Worm (Caenorhabditis elegans) whole organism, L2 larva: ENCODE measurements around the gene C14A4.8.

Experiments used
- C34F6.9 ChIP-seq: fragments of 150-350 bp; optimal IDR thresholded peaks from 2 replicates; lab custom pipeline; 2014; ENCODE audit warnings: missing biosample characterization, missing genetic modification characterization
- F13H6.1 ChIP-seq: sonication (generic microtip); optimal IDR thresholded peaks from 2 replicates; lab custom pipeline; 2016; ENCODE audit warnings: missing genetic modification characterization, missing compliant biosample characterization
- R02D3.7 ChIP-seq: fragments of 150-350 bp; optimal IDR thresholded peaks from 2 replicates; lab custom pipeline; 2014; ENCODE audit warnings: missing biosample characterization, missing genetic modification characterization
- ZK546.5 ChIP-seq: sonication (generic microtip); optimal IDR thresholded peaks from 2 replicates; lab custom pipeline; 2017; ENCODE audit warnings: missing biosample characterization, missing genetic modification characterization
- aly-2 ChIP-seq: fragments of 150-350 bp; optimal IDR thresholded peaks from 2 replicates; lab custom pipeline; 2014; ENCODE audit warnings: missing biosample characterization, missing genetic modification characterization
- ama-1 ChIP-seq: fragments of 150-350 bp; optimal IDR thresholded peaks from 2 replicates; lab custom pipeline; 2018; ENCODE audit warnings: inconsistent platforms
- ceh-16 ChIP-seq: fragments of 150-350 bp; optimal IDR thresholded peaks from 2 replicates; lab custom pipeline; 2014; ENCODE audit warnings: missing biosample characterization, missing genetic modification characterization
- ceh-82 ChIP-seq: fragments of 150-350 bp; optimal IDR thresholded peaks from 2 replicates; lab custom pipeline; 2014; ENCODE audit warnings: missing biosample characterization, missing genetic modification characterization
- dmd-4 ChIP-seq: sonication (generic microtip); optimal IDR thresholded peaks from 2 replicates; lab custom pipeline; 2017; ENCODE audit warnings: missing biosample characterization, missing genetic modification characterization
- fos-1 ChIP-seq: fragments of 150-350 bp; optimal IDR thresholded peaks from 2 replicates; lab custom pipeline; 2014; ENCODE audit warnings: missing biosample characterization, missing genetic modification characterization
- gmeb-1 ChIP-seq: fragments of 150-350 bp; optimal IDR thresholded peaks from 2 replicates; lab custom pipeline; 2014; ENCODE audit warnings: missing biosample characterization, missing genetic modification characterization
- lin-11 ChIP-seq: fragments of 150-350 bp; sonication (generic microtip); optimal IDR thresholded peaks from 2 replicates; lab custom pipeline; 2014; ENCODE audit warnings: missing biosample characterization, missing genetic modification characterization, inconsistent platforms, mixed read lengths
- lin-13 ChIP-seq: fragments of 150-350 bp; optimal IDR thresholded peaks from 2 replicates; lab custom pipeline; 2014; ENCODE audit warnings: missing biosample characterization, missing genetic modification reagents, missing genetic modification characterization
- lin-39 ChIP-seq: fragments of 150-350 bp; optimal IDR thresholded peaks from 2 replicates; lab custom pipeline; 2014; ENCODE audit warnings: missing biosample characterization, missing genetic modification reagents, missing genetic modification characterization
- lsy-2 ChIP-seq, 2 experiments: fragments of 150-350 bp in 1 of 2; sonication (generic microtip) in 1 of 2; optimal IDR thresholded peaks; 2 replicates each; lab custom pipeline; 2014 to 2017; ENCODE audit warnings: missing biosample characterization in 2 of 2, missing genetic modification characterization in 2 of 2
- mab-5 ChIP-seq: fragments of 150-350 bp; optimal IDR thresholded peaks from 2 replicates; lab custom pipeline; 2014; ENCODE audit warnings: missing biosample characterization, missing genetic modification characterization
- nhr-11 ChIP-seq: fragments of 150-350 bp; optimal IDR thresholded peaks from 2 replicates; lab custom pipeline; 2014; ENCODE audit warnings: missing biosample characterization, missing genetic modification characterization
- nhr-12 ChIP-seq: fragments of 150-350 bp; optimal IDR thresholded peaks from 2 replicates; lab custom pipeline; 2014; ENCODE audit warnings: missing biosample characterization, missing genetic modification characterization
- nhr-129 ChIP-seq: fragments of 150-350 bp; optimal IDR thresholded peaks from 2 replicates; lab custom pipeline; 2014; ENCODE audit warnings: missing biosample characterization, missing genetic modification characterization
- nhr-21 ChIP-seq: fragments of 150-350 bp; optimal IDR thresholded peaks from 2 replicates; lab custom pipeline; 2014; ENCODE audit warnings: missing biosample characterization, missing genetic modification characterization
- nhr-23 ChIP-seq: fragments of 150-350 bp; optimal IDR thresholded peaks from 2 replicates; lab custom pipeline; 2014; ENCODE audit warnings: missing biosample characterization, missing genetic modification reagents, missing genetic modification characterization
- nhr-237 ChIP-seq: fragments of 150-350 bp; optimal IDR thresholded peaks from 2 replicates; lab custom pipeline; 2014; ENCODE audit warnings: missing biosample characterization, missing genetic modification characterization
- nhr-77 ChIP-seq: fragments of 150-350 bp; optimal IDR thresholded peaks from 2 replicates; lab custom pipeline; 2014; ENCODE audit warnings: missing biosample characterization, missing genetic modification characterization
- sem-4 ChIP-seq: fragments of 150-350 bp; optimal IDR thresholded peaks from 2 replicates; lab custom pipeline; 2014; ENCODE audit warnings: missing biosample characterization, missing genetic modification reagents, missing genetic modification characterization
- skn-1 ChIP-seq: sonication (generic microtip); optimal IDR thresholded peaks from 2 replicates; lab custom pipeline; 2017; ENCODE audit warnings: missing biosample characterization, missing genetic modification characterization
- sma-3 ChIP-seq: sonication (generic microtip); optimal IDR thresholded peaks from 2 replicates; lab custom pipeline; 2016; ENCODE audit warnings: missing genetic modification reagents, missing genetic modification characterization, missing compliant biosample characterization
- sma-9 ChIP-seq, 2 experiments: fragments of 150-350 bp in 1 of 2; sonication (generic microtip) in 1 of 2; optimal IDR thresholded peaks; 2 replicates each; lab custom pipeline; 2014 to 2016; ENCODE audit warnings: missing genetic modification characterization in 2 of 2, mild to moderate bottlenecking in 1 of 2, missing biosample characterization in 1 of 2, missing compliant biosample characterization in 1 of 2, missing genetic modification reagents in 1 of 2, moderate library complexity in 1 of 2
- snpc-4 ChIP-seq: fragments of 150-350 bp; optimal IDR thresholded peaks from 2 replicates; lab custom pipeline; 2014; ENCODE audit warnings: missing biosample characterization, missing genetic modification characterization
- unc-39 ChIP-seq: fragments of 150-350 bp; optimal IDR thresholded peaks from 2 replicates; lab custom pipeline; 2014; ENCODE audit warnings: missing biosample characterization, missing genetic modification characterization
- unc-55 ChIP-seq: fragments of 150-350 bp; sonication (generic microtip); optimal IDR thresholded peaks from 3 replicates; lab custom pipeline; 2014; ENCODE audit warnings: missing biosample characterization, missing genetic modification reagents, missing genetic modification characterization
- unc-62 ChIP-seq: fragments of 150-350 bp; optimal IDR thresholded peaks from 2 replicates; lab custom pipeline; 2014; ENCODE audit warnings: missing biosample characterization, missing genetic modification reagents, missing genetic modification characterization
- zag-1 ChIP-seq: fragments of 150-350 bp; optimal IDR thresholded peaks from 2 replicates; lab custom pipeline; 2014; ENCODE audit warnings: missing biosample characterization, missing genetic modification characterization
- ztf-11 ChIP-seq: sonication (generic microtip); optimal IDR thresholded peaks from 2 replicates; lab custom pipeline; 2017; ENCODE audit warnings: missing biosample characterization, missing genetic modification characterization

C14A4.8 gene

DNA sequence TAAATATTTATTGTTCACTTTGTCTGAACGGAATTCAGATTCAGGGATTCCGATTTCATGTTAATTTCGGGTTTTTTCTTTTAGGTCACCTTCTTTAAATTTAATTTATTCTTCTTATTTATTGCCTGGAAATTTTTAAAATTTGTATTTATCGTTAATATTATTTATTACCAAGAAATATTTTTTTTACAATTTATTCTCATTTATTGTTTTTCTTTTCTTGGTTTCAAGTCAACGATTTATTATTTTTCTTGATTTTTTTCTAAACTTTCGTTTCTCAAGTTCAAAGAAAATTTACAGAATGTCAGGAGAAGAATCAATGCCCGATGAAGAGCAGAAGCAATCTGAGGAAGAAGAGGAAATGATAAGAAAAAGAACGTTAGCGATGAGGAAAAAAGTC, 10.2 kb downstream of the C14A4.8 start, which contains the start of gene crn-3:
Gene crn-3 (plus strand): TSS at position 301 of the 400 bp plus-strand sequence.
- no peak for TF ChIP-seq unc-39 (tag; lab: Kevin White, UChicago)
- TF ChIP-seq skn-1 (tag; lab: Kevin White, UChicago) = no peak
- TF ChIP-seq aly-2 = no peak
- no peak for TF ChIP-seq C34F6.9 (tag; lab: Kevin White, UChicago)
- TF ChIP-seq nhr-12 (tag; lab: Kevin White, UChicago) = no peak

DNA sequence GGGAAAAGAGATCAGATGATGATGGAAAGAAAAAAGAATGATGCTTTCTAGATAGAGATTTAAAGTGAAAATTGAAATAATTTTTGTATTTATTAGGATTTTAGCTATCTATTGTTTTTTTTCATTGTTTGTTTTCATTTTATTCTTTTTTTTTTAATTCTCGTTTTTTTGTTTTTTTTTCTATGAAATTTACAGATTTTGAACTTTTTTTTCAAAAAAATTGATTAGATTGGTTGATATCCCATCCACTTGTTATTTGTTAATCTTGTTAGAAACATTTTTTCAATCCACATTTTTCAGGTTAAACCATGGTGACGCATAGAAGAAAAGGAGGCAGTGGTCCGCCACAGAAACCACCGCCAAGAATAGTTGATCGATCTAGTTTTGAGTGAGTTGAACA, 13.9 kb downstream of the C14A4.8 start, which contains the start of gene algn-9:
Gene algn-9 (plus strand): TSS at position 301 of the 400 bp plus-strand sequence.
- no peak for TF ChIP-seq ceh-16
- no peak for TF ChIP-seq nhr-12 (tag; lab: Kevin White, UChicago)
- TF ChIP-seq sma-9 (GFP tag; optimal IDR thresholded peaks at IDR 0.05; lab: Kevin White, UChicago) = no peak
- no peak for TF ChIP-seq sma-9 (tag; optimal IDR thresholded peaks at IDR 0.05; lab: Kevin White, UChicago)
- no peak for TF ChIP-seq snpc-4
- TF ChIP-seq, all 48 proteins: peak for 0

DNA sequence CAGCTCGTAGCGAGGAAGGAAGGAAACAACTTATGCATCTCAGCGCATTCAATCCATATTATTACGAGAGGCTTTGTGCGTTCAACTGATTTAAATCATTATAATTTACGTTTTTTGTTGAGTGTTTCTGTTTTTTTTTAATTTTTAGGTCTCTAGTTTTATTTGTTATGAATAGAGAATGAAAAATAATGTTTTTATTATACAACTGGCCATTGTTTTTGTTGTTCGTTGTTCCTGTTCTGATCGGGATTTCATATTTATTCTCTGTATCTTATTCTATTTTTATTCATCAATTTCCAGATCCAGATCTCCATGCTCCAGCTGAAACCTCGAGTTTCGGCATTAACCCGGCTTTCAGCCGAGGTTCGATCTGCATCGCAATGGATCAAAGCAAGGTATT, 15.6 kb downstream of the C14A4.8 start, which contains the start of gene mrps-22:
Gene mrps-22 (plus strand): TSS at position 301 of the 400 bp plus-strand sequence.
- TF ChIP-seq sma-3 (GFP tag; lab: Kevin White, UChicago) (no peak), unc-39 (tag; lab: Kevin White, UChicago) (no peak)

DNA sequence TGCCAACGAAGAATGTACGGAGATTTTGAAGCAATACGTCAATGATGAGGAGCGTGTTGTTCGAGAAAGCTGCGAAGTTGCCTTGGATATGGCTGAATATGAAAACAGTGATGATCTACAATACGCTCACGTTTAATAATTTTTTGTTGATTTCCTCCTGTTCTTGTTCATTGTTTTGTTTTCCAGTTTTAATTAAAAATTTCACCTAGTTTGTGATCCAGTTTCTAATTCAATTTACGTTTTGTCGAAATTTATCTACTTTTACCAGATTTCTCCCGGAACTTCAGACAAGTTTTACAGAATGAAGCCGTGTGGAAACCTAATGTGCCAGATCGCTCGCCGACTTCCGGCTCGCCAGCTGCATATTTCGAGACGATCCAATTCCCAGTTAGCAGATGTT, 17.1 kb downstream of the C14A4.8 start, which contains the start of gene dap-3:
Gene dap-3 (plus strand): TSS at position 301 of the 400 bp plus-strand sequence.
- TF ChIP-seq mab-5 (tag; lab: Kevin White, UChicago) (no peak), sem-4 (tag; lab: Kevin White, UChicago) (no peak), ama-1 (lab: Kevin White, UChicago) (no peak), ceh-16 (no peak), fos-1 (no peak), sma-9 (GFP tag; optimal IDR thresholded peaks at IDR 0.05; lab: Kevin White, UChicago) (no peak), sma-9 (tag; optimal IDR thresholded peaks at IDR 0.05; lab: Kevin White, UChicago) (no peak), nhr-23 (tag; lab: Kevin White, UChicago) (no peak), lin-13 (no peak), nhr-129 (tag; lab: Kevin White, UChicago) (no peak), F13H6.1 (tag; lab: Kevin White, UChicago) (no peak), dmd-4 (no peak), unc-55 (GFP tag; lab: Kevin White, UChicago) (no peak), nhr-77 (tag; lab: Kevin White, UChicago) (no peak), R02D3.7 (tag; lab: Kevin White, UChicago) (no peak), aly-2 (no peak)

DNA sequence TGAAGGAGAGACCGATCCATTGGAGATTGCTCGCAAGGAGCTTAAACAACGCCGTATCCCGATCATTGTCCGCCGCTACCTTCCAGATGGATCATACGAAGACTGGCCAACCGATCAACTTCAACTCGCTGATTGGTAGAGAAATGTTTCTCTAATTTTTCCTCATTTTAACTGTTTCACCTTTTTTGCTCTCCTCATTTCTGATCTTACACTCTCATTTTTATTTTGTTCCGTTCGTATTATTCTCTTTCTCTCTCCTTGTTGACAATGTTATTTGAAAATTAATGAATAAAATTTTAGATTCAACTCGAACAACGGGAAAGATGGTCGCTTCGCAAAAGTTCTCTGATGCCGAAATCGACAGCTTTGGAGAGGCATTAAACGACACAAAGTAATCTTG, 18.3 kb downstream of the C14A4.8 start, which contains the start of gene dohh-1:
Gene dohh-1 (plus strand): TSS at position 301 of the 400 bp plus-strand sequence.
- TF ChIP-seq skn-1 (tag; lab: Kevin White, UChicago) = no peak
- no peak for TF ChIP-seq mab-5 (tag; lab: Kevin White, UChicago)
- no peak for TF ChIP-seq zag-1
- TF ChIP-seq ZK546.5 = no peak
- no peak for TF ChIP-seq nhr-237 (tag; lab: Kevin White, UChicago)
- no peak for TF ChIP-seq R02D3.7 (tag; lab: Kevin White, UChicago)
- TF ChIP-seq nhr-21 (tag; lab: Kevin White, UChicago) = no peak
- no peak for TF ChIP-seq unc-62
- TF ChIP-seq sma-9 (GFP tag; optimal IDR thresholded peaks at IDR 0.05; lab: Kevin White, UChicago) = no peak
- TF ChIP-seq sma-9 (tag; optimal IDR thresholded peaks at IDR 0.05; lab: Kevin White, UChicago) = no peak
- TF ChIP-seq nhr-77 (tag; lab: Kevin White, UChicago) = no peak
- no peak for TF ChIP-seq ztf-11 (tag; lab: Kevin White, UChicago)
- no peak for TF ChIP-seq nhr-12 (tag; lab: Kevin White, UChicago)
- TF ChIP-seq ceh-82 (tag; lab: Kevin White, UChicago) = no peak
- no peak for TF ChIP-seq ama-1 (lab: Kevin White, UChicago)
- no peak for TF ChIP-seq lin-11 (tag; lab: Kevin White, UChicago)
- TF ChIP-seq gmeb-1 = no peak
- TF ChIP-seq nhr-11 (tag; lab: Kevin White, UChicago) = no peak

DNA sequence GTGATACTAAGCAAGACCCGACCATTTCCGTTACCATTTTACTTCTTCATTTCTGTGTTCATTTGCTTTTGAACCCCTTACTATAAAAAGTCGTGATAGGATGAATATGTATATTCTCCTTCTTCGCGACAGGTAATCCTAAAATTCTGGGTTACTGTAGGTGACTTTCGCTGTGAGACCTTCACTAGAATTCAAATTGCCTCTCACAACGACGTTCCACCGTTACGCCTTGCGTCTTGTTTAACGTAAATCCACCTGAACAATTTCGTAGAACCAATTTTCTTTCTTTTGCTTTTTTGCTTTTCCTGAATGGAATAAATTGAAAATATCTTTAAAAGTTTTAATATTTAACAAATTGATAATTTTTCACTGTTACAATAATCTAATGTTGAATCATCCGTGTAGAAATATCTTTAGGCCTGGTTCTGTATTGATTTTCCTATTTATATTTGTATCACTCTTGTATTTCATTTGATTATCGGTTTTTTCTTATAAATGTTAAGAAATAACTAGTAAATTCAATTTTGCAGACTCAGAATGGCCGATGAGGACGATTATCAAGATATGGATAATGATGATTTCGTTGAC, 19.0 kb downstream of the C14A4.8 start, which contains the start of gene rpb-6:
Gene rpb-6 (plus strand): TSS at position 538 of the 588 bp plus-strand sequence.
- peak; percentile 78 for TF ChIP-seq gmeb-1
- peak; percentile 56 for TF ChIP-seq unc-55 (GFP tag; lab: Kevin White, UChicago)
- peak in 1 of 2 experiments; percentile 59 for TF ChIP-seq lsy-2 (tag; optimal IDR thresholded peaks at IDR 0.05; lab: Kevin White, UChicago)
- no peak for TF ChIP-seq lin-39 (tag; lab: Kevin White, UChicago)
- TF ChIP-seq, all 48 proteins: peak for 3
